Fruit fly (Drosophila melanogaster) whole organism, adult: ENCODE measurements around the gene Cpr72Ec.

ENCODE experiments used
- CG11617 ChIP-seq: fragments of 200-800 bp; sonication (Bioruptor generic); optimal IDR thresholded peaks from 2 replicates; lab custom pipeline; 2017; ENCODE audit warnings: mild to moderate bottlenecking, missing biosample characterization, missing genetic modification reagents, missing genetic modification characterization
- CG12768 ChIP-seq: fragments of 200-800 bp; sonication (Bioruptor generic); optimal IDR thresholded peaks from 2 replicates; lab custom pipeline; 2017; ENCODE audit warnings: missing biosample characterization, missing genetic modification characterization, mild to moderate bottlenecking, moderate library complexity, missing genetic modification reagents
- CG14711 ChIP-seq: fragments of 200-800 bp; sonication (Bioruptor generic); optimal IDR thresholded peaks from 2 replicates; lab custom pipeline; 2018; ENCODE audit warnings: missing biosample characterization, mild to moderate bottlenecking, missing genetic modification characterization, moderate library complexity
- CG1620 ChIP-seq: fragments of 200-800 bp; sonication (Bioruptor generic); optimal IDR thresholded peaks from 2 replicates; lab custom pipeline; 2016; ENCODE audit warnings: missing biosample characterization, missing genetic modification characterization
- CG33017 ChIP-seq: fragments of 200-800 bp; sonication (Bioruptor generic); optimal IDR thresholded peaks from 2 replicates; lab custom pipeline; 2018; ENCODE audit warnings: missing biosample characterization, mild to moderate bottlenecking, missing genetic modification characterization, moderate library complexity
- CG5204 ChIP-seq: fragments of 200-800 bp; sonication (Bioruptor generic); optimal IDR thresholded peaks from 2 replicates; lab custom pipeline; 2016; ENCODE audit warnings: missing biosample characterization, missing genetic modification characterization
- CG7045 ChIP-seq: fragments of 200-800 bp; sonication (Bioruptor generic); optimal IDR thresholded peaks from 2 replicates; lab custom pipeline; 2017; ENCODE audit warnings: missing biosample characterization, mild to moderate bottlenecking, missing genetic modification characterization
- CG7101 ChIP-seq: fragments of 200-800 bp; sonication (Bioruptor generic); optimal IDR thresholded peaks from 2 replicates; lab custom pipeline; 2018; ENCODE audit warnings: missing biosample characterization, mild to moderate bottlenecking, missing genetic modification characterization, moderate library complexity
- Clk ChIP-seq: fragments of 200-800 bp; sonication (Bioruptor generic); optimal IDR thresholded peaks from 2 replicates; lab custom pipeline; 2017; ENCODE audit warnings: missing biosample characterization, missing genetic modification characterization
- Crg-1 ChIP-seq: fragments of 200-800 bp; sonication (Bioruptor generic); optimal IDR thresholded peaks from 2 replicates; lab custom pipeline; 2016; ENCODE audit warnings: missing biosample characterization, missing genetic modification characterization
- Hr96 ChIP-seq: fragments of 200-800 bp; sonication (Bioruptor generic); optimal IDR thresholded peaks from 2 replicates; lab custom pipeline; 2016; ENCODE audit warnings: missing biosample characterization, missing genetic modification characterization
- Mnt ChIP-seq: fragments of 200-800 bp; sonication (Bioruptor generic); optimal IDR thresholded peaks from 2 replicates; lab custom pipeline; 2016; ENCODE audit warnings: missing biosample characterization, mild to moderate bottlenecking, missing genetic modification characterization
- bab1 ChIP-seq: fragments of 200-800 bp; sonication (Bioruptor generic); optimal IDR thresholded peaks from 3 replicates; lab custom pipeline; 2019; ENCODE audit warnings: missing biosample characterization, mild to moderate bottlenecking, missing genetic modification characterization, moderate library complexity
- cic ChIP-seq: fragments of 200-800 bp; sonication (Bioruptor generic); optimal IDR thresholded peaks from 2 replicates; lab custom pipeline; 2017; ENCODE audit warnings: missing biosample characterization, mild to moderate bottlenecking, missing genetic modification characterization, moderate library complexity
- cnc ChIP-seq, 2 experiments: fragments of >200 bp; optimal IDR thresholded peaks; 2 replicates each; lab custom pipeline; 2017
- kay ChIP-seq: fragments of 200-800 bp; sonication (Bioruptor generic); peaks from one replicate; lab custom pipeline; 2016; ENCODE audit warnings: missing biosample characterization, missing genetic modification characterization, borderline replicate concordance
- ovo ChIP-seq: fragments of 200-800 bp; sonication (Bioruptor generic); optimal IDR thresholded peaks from 2 replicates; lab custom pipeline; 2016; ENCODE audit warnings: missing biosample characterization, missing genetic modification characterization
- pad ChIP-seq: fragments of 200-800 bp; sonication (Bioruptor generic); optimal IDR thresholded peaks from 3 replicates; lab custom pipeline; 2017; ENCODE audit warnings: missing biosample characterization, missing genetic modification characterization, mild to moderate bottlenecking, moderate library complexity, missing genetic modification reagents
- tj ChIP-seq: fragments of 200-800 bp; sonication (Bioruptor generic); optimal IDR thresholded peaks from 3 replicates; lab custom pipeline; 2017; ENCODE audit warnings: missing biosample characterization, mild to moderate bottlenecking, missing genetic modification characterization, moderate library complexity
- toe ChIP-seq: fragments of 200-800 bp; sonication (Bioruptor generic); optimal IDR thresholded peaks from 2 replicates; lab custom pipeline; 2016; ENCODE audit warnings: missing biosample characterization, missing genetic modification characterization

Cpr72Ec gene

DNA sequence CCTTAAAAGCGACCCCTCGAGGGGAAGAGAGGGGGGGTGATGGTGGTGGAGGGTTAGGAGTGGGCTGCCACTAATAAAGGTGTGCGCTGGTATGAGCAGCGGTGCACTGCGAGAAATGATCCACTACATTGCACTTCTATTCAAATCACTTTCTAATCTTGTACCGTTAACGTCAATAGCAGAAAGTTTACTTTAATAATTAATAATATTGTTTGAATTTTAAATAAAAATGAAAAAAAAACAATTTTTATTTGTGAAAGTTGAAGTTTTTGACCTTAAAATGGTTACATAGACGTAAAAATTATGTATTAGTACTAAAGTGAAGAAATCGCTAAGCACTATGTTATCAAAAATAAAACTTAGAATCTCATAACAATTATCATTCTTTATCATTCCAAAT is 25.7 kb upstream of the Cpr72Ec start:
- TF ChIP-seq cic: no peak
- TF ChIP-seq CG11617 (GFP tag; lab: Kevin White, UChicago): no peak
- TF ChIP-seq CG5204 (GFP tag; lab: Kevin White, UChicago): no peak
- TF ChIP-seq pad (GFP tag; lab: Kevin White, UChicago): no peak
- no peak for TF ChIP-seq Mnt (GFP tag; lab: Kevin White, UChicago)
- TF ChIP-seq CG14711 (tag; lab: Kevin White, UChicago): no peak
- no peak for TF ChIP-seq ovo (GFP tag; lab: Kevin White, UChicago)
- no peak for TF ChIP-seq Crg-1 (GFP tag; lab: Kevin White, UChicago)
- TF ChIP-seq tj (GFP tag; lab: Kevin White, UChicago): no peak
- TF ChIP-seq kay (GFP tag; lab: Kevin White, UChicago): no peak
- TF ChIP-seq toe (GFP tag; lab: Kevin White, UChicago): no peak
- no peak for TF ChIP-seq CG12768
- TF ChIP-seq CG1620 (GFP tag; lab: Kevin White, UChicago): no peak
- no peak for TF ChIP-seq Clk (GFP tag; lab: Kevin White, UChicago)

DNA sequence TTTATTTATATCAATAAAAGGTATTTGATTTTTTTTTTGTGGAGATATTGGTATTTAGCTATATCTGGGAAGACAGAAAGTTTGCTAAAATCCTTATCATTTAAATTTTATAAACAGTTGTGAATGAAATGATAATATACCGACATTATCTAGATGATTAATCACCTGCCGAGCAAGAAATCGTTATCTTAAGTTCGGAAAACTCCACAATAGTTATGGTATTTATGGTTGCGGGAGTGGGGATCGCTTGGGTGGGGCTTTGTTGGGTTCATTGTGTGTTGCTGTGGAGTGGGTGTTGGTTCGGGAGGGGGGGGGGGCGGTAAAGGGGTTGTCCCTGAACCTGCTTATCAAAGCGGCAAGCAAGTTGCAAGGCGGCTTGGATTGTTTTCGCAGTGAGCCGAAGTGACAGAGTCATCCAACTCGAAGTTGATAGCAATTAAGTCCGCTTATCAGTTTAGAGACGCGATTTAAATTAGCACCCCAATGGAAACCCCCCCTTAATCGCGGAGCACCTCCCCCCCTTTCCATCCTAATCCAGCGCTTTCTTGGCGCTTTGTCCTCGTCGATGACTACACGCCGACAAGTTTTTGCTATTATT is 25.2 kb upstream of the Cpr72Ec start:
- TF ChIP-seq tj (GFP tag; lab: Kevin White, UChicago) (no peak), Crg-1 (GFP tag; lab: Kevin White, UChicago) (no peak), bab1 (GFP tag; lab: Kevin White, UChicago) (no peak), Clk (GFP tag; lab: Kevin White, UChicago) (no peak), Mnt (GFP tag; lab: Kevin White, UChicago) (no peak)

DNA sequence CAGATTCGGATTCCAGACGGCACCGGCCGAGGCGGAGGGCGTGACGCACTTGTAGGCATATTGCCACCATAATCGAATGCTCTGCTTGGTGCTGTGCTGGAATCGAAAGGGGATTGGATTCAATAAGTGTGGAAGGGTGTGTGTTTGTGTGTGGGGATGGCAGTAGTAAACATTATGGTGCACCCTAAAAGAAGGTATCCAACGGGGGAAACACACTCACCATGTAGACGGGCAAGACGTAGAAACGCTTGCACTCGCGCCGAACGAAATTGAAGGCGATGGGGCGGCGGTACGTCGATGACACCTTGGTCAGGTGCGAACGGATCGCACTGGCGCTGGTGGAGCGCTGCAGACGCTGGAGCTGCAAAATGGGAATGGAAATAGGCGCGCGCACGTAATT is 24.1 kb upstream of the Cpr72Ec start:
- TF ChIP-seq cnc (optimal IDR thresholded peaks at IDR 0.05; lab: Kevin White, UChicago) (no peak), tj (GFP tag; lab: Kevin White, UChicago) (no peak), Mnt (GFP tag; lab: Kevin White, UChicago) (no peak), Clk (GFP tag; lab: Kevin White, UChicago) (no peak), CG1620 (GFP tag; lab: Kevin White, UChicago) (no peak), CG12768 (no peak), Crg-1 (GFP tag; lab: Kevin White, UChicago) (no peak), bab1 (GFP tag; lab: Kevin White, UChicago) (no peak), CG33017 (tag; lab: Kevin White, UChicago) (no peak), CG14711 (tag; lab: Kevin White, UChicago) (no peak), Hr96 (GFP tag; lab: Kevin White, UChicago) (no peak), CG11617 (GFP tag; lab: Kevin White, UChicago) (no peak), ovo (GFP tag; lab: Kevin White, UChicago) (no peak), cic (no peak)

DNA sequence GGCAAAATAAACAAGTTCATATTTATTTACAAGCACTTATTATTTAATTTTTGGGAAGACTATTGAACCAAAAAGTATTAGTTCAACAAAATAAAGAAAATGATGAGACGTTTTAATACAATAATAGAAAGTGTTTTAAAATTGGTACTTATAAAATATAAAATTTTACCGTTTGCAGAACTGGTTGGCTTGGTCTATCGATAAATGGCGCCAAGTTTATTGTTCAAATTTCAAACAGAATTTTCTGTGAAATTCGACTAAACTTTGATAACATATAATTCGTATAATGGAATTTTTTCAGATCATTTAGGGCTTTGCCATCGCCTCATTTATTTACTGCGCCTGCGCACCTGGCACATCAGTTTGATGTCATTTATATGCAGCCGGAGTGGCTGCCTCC is 23.7 kb upstream of the Cpr72Ec start:
- TF ChIP-seq tj (GFP tag; lab: Kevin White, UChicago): no peak
- peak; percentile 52 for TF ChIP-seq kay (GFP tag; lab: Kevin White, UChicago)
- no peak for TF ChIP-seq Hr96 (GFP tag; lab: Kevin White, UChicago)

DNA sequence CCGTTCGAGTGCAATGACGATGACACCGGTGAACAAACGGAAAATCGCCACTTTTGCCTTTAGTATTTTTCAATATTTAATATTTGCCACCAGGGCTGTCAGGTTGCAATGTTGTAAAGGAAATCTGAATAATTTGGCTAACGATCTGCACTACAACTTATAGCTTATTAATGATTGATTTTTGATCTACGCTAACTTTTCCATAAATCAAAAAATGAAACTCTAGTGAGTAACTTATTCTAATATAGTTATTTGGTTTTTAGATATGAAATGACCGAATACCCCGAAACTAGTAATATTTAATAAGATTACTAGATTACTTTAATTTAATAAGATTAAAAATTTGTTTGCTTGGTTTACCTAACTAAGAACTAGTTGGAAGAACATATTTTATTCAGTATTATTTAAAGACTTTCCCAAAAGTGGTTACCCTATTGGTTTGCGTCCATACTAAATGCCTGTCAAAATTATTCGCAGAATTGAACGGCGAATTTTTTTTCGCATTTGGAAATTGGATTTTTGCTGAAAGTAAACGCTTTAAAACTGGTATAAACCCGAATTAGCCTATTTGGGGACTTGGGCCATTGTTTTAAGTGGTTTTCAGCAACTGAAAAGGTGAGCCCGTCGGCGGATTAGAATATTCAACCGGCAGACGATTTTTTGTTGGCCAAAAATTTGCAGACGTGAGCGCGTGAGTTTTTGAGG is 18.9 kb upstream of the Cpr72Ec start, which contains the start of the genes Agpat3 and RAF2:
Agpat3 (minus strand) TSS at position 78 of the 705 bp plus-strand sequence.
RAF2 (plus strand) TSS at position 448 of the 705 bp plus-strand sequence.
- TF ChIP-seq CG33017 (tag; lab: Kevin White, UChicago) (no peak), toe (GFP tag; lab: Kevin White, UChicago) (peak; percentile 60), tj (GFP tag; lab: Kevin White, UChicago) (no peak), kay (GFP tag; lab: Kevin White, UChicago) (no peak), CG7045 (GFP tag; lab: Kevin White, UChicago) (no peak), pad (GFP tag; lab: Kevin White, UChicago) (no peak), CG1620 (GFP tag; lab: Kevin White, UChicago) (no peak), CG14711 (tag; lab: Kevin White, UChicago) (peak; percentile 86), CG11617 (GFP tag; lab: Kevin White, UChicago) (peak; percentile 27), Clk (GFP tag; lab: Kevin White, UChicago) (no peak), ovo (GFP tag; lab: Kevin White, UChicago) (no peak), CG12768 (no peak), Hr96 (GFP tag; lab: Kevin White, UChicago) (peak; percentile 5), cnc (optimal IDR thresholded peaks at IDR 0.05; lab: Kevin White, UChicago) (no peak), Mnt (GFP tag; lab: Kevin White, UChicago) (no peak), Crg-1 (GFP tag; lab: Kevin White, UChicago) (no peak), cic (no peak), bab1 (GFP tag; lab: Kevin White, UChicago) (no peak), CG5204 (GFP tag; lab: Kevin White, UChicago) (no peak), CG7101 (tag; lab: Kevin White, UChicago) (peak; percentile 7)
